Fruit fly (Drosophila melanogaster) Kc167 (cell line): ENCODE data around the gene CG43373.

ENCODE experiments used
- Myc ChIP-seq: fragments of >200 bp; optimal IDR thresholded peaks from 2 replicates; lab custom pipeline; 2017; ENCODE audit warnings: missing external identifiers
- Sin3A ChIP-seq: fragments of >200 bp; optimal IDR thresholded peaks from 2 replicates; lab custom pipeline; 2018; ENCODE audit warnings: missing external identifiers
- h ChIP-seq: fragments of >200 bp; optimal IDR thresholded peaks from 3 replicates; lab custom pipeline; 2018; ENCODE audit warnings: missing external identifiers
- insv ChIP-seq: fragments of >200 bp; optimal IDR thresholded peaks from 3 replicates; lab custom pipeline; 2018; ENCODE audit warnings: missing external identifiers
- psq ChIP-seq: fragments of >200 bp; optimal IDR thresholded peaks from 2 replicates; lab custom pipeline; 2017; ENCODE audit warnings: missing external identifiers
- ttk ChIP-seq: sonication (Bioruptor generic); optimal IDR thresholded peaks from 2 replicates; lab custom pipeline; 2017; ENCODE audit warnings: missing external identifiers

Gene CG43373

dm6 chr3L:16484739-16485524 is 58.2 kb downstream of the CG43373 start:
- TF ChIP-seq ttk: no peak
- no peak for TF ChIP-seq psq (lab: Kevin White, UChicago)
- TF ChIP-seq Sin3A (lab: Kevin White, UChicago): no peak
- TF ChIP-seq insv (lab: Kevin White, UChicago): no peak
- TF ChIP-seq Myc (lab: Kevin White, UChicago): no peak
- TF ChIP-seq h: no peak

dm6 chr3L:16483524-16484370 is 59.4 kb downstream of the CG43373 start, which contains the start of gene aos:
Gene aos (minus strand): TSS chr3L:16483650.
- TF ChIP-seq insv (lab: Kevin White, UChicago): no peak
- TF ChIP-seq ttk: no peak
- TF ChIP-seq Myc (lab: Kevin White, UChicago): no peak
- no peak for TF ChIP-seq Sin3A (lab: Kevin White, UChicago)
- TF ChIP-seq h: no peak
- no peak for TF ChIP-seq psq (lab: Kevin White, UChicago)

- TF ChIP-seq Sin3A (lab: Kevin White, UChicago) (no peak), h (no peak)
Measured at dm6 chr3L:16482167-16482566, 61.0 kb downstream of the CG43373 start.

dm6 chr3L:16480408-16481193 is 62.6 kb downstream of the CG43373 start:
- no peak for TF ChIP-seq insv (lab: Kevin White, UChicago)
- TF ChIP-seq psq (lab: Kevin White, UChicago): no peak
- no peak for TF ChIP-seq h
- TF ChIP-seq Sin3A (lab: Kevin White, UChicago): no peak
- no peak for TF ChIP-seq Myc (lab: Kevin White, UChicago)

dm6 chr3L:16478608-16479203 is 64.5 kb downstream of the CG43373 start:
- TF ChIP-seq psq (lab: Kevin White, UChicago) (no peak), ttk (no peak), Sin3A (lab: Kevin White, UChicago) (no peak), insv (lab: Kevin White, UChicago) (no peak), h (no peak), Myc (lab: Kevin White, UChicago) (no peak)

- no peak for TF ChIP-seq insv (lab: Kevin White, UChicago)
Measured at dm6 chr3L:16477730-16478129, 65.4 kb downstream of the CG43373 start.

- no peak for TF ChIP-seq psq (lab: Kevin White, UChicago)
- TF ChIP-seq ttk: no peak
- no peak for TF ChIP-seq Myc (lab: Kevin White, UChicago)
- TF ChIP-seq Sin3A (lab: Kevin White, UChicago): no peak
- no peak for TF ChIP-seq insv (lab: Kevin White, UChicago)
- no peak for TF ChIP-seq h
Measured at dm6 chr3L:16477134-16477702, 66.0 kb downstream of the CG43373 start.

- TF ChIP-seq insv (lab: Kevin White, UChicago) (no peak), ttk (no peak), psq (lab: Kevin White, UChicago) (no peak)
Measured at dm6 chr3L:16476709-16477119, 66.5 kb downstream of the CG43373 start.

- TF ChIP-seq h (no peak), Myc (lab: Kevin White, UChicago) (no peak), Sin3A (lab: Kevin White, UChicago) (no peak), ttk (no peak), psq (lab: Kevin White, UChicago) (no peak), insv (lab: Kevin White, UChicago) (no peak)
Measured at dm6 chr3L:16475518-16476126, 67.5 kb downstream of the CG43373 start.

dm6 chr3L:16474130-16474529 is 69.0 kb downstream of the CG43373 start:
- TF ChIP-seq psq (lab: Kevin White, UChicago) (no peak), Myc (lab: Kevin White, UChicago) (no peak), Sin3A (lab: Kevin White, UChicago) (no peak), insv (lab: Kevin White, UChicago) (no peak), ttk (no peak), h (no peak)

- TF ChIP-seq psq (lab: Kevin White, UChicago): no peak
- TF ChIP-seq insv (lab: Kevin White, UChicago): no peak
- TF ChIP-seq Myc (lab: Kevin White, UChicago): no peak
- no peak for TF ChIP-seq ttk
- TF ChIP-seq h: no peak
- TF ChIP-seq Sin3A (lab: Kevin White, UChicago): no peak
Measured at dm6 chr3L:16470071-16470470, 73.1 kb downstream of the CG43373 start.
